Worm (Caenorhabditis elegans): ENCODE measurements around the gene Y41D4A.4.

DNA sequence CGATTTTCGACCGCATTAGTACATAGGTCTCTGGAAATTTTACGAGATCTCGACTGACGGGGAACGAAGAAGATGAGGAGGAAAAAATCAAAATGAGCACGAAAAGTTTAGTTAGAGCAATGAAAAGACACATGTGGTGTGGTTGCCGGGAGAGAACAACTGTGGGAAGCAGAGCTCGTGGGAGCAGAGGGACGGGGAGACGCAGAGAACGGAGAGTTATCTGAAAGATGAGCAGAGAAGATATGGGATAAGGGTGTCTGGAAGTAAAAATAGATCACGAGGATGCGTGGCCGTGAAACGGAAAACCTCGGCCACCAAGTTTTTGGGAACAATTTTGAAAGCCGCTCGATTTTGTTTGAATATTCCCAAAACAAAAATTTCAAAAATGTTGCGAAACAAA lies 15.8 kb downstream of the Y41D4A.4 start, which contains the start of gene Y41D4A.7:
- TF ChIP-seq ama-1 (optimal IDR thresholded peaks at IDR 0.05) = no peak
- TF ChIP-seq ztf-4 (tag; optimal IDR thresholded peaks at IDR 0.05) = no peak
- no peak for TF ChIP-seq skn-1 (tag; optimal IDR thresholded peaks at IDR 0.05)
- no peak for TF ChIP-seq fkh-10 (GFP tag; optimal IDR thresholded peaks at IDR 0.05)
- no peak for TF ChIP-seq irx-1 (tag; optimal IDR thresholded peaks at IDR 0.05)
- TF ChIP-seq lsy-2 (tag; optimal IDR thresholded peaks at IDR 0.05) = peak; percentile 47 to 49
- no peak for TF ChIP-seq unc-62 (GFP tag; optimal IDR thresholded peaks at IDR 0.05)
- no peak for TF ChIP-seq elt-2 (tag; optimal IDR thresholded peaks at IDR 0.05)
- TF ChIP-seq snu-23 (GFP tag; optimal IDR thresholded peaks at IDR 0.05) = peak; percentile 49
- TF ChIP-seq mep-1 (tag; optimal IDR thresholded peaks at IDR 0.05) = no peak
- TF ChIP-seq mab-9 (GFP tag; IDR thresholded peaks at IDR 0.05) = no peak
- no peak for TF ChIP-seq jun-1 (tag; optimal IDR thresholded peaks at IDR 0.05)
